Worm (Caenorhabditis elegans): Measurements from ENCODE around the gene F48E3.2.

DNA sequence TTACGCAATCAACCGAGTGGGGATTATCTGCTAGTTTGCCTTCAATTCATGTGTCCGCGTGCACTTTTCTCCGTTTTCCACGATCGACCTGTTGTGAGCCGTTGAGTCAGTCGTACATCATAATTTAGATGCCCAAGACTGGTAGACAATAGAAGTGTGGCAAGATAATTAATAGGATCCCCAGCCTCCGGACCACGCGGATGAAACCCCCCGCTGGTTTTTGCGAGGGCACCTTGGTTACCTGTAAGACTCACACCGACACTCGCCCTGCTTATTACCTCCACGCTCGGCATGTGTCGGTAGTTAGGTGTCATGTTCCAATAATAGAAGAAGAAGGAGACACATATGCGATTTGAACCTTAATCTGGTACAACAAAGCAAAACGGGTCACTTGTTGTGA, 37.0 kb downstream of the F48E3.2 start:
- TF ChIP-seq him-1 (tag; optimal IDR thresholded peaks at IDR 0.05) = no peak
- no peak for TF ChIP-seq dao-5 (tag; optimal IDR thresholded peaks at IDR 0.05)

All from whole organism, L4/young adult.